Worm (Caenorhabditis elegans): ENCODE data around the gene W04H10.2.

DNA sequence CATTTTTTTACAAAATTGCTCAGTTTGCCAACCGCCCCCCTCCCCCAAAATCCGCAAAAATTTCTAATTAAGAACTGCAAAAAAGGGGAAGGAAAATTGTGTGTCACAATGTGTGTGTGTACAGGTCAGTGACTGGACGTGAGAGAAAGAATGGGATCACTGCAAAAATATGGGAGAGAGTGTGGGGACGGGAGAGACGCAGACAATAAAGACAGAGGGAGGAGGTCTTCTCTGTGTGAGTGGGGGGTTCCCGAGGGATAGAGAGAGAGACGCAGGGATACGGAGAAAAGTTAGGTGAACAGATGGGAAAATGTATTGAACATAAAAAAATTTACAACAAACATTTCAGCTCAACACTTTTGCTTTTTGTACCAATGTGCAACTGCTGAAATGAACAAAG lies 20.6 kb downstream of the W04H10.2 start:
- no peak for TF ChIP-seq isw-1 (GFP tag; IDR thresholded peaks at IDR 0.05)
- no peak for TF ChIP-seq egl-27 (tag; optimal IDR thresholded peaks at IDR 0.05)
- TF ChIP-seq pag-3 (tag; optimal IDR thresholded peaks at IDR 0.05; ENCODE audit: borderline replicate concordance, insufficient read depth) = peak; percentile 33
- peak; percentile 38 for TF ChIP-seq nhr-77 (tag; optimal IDR thresholded peaks at IDR 0.05)
- TF ChIP-seq hpl-2 (GFP tag; optimal IDR thresholded peaks at IDR 0.05) = no peak
- no peak for TF ChIP-seq fos-1 (tag; optimal IDR thresholded peaks at IDR 0.05)
- no peak for TF ChIP-seq efl-3 (GFP tag; optimal IDR thresholded peaks at IDR 0.05)
- TF ChIP-seq nhr-84 (tag; optimal IDR thresholded peaks at IDR 0.05) = no peak

All from whole organism, L1 larva.